Fruit fly (Drosophila melanogaster) whole organism, embryonic: ENCODE data around the gene CG10862.

Experiments used
- Adf1 ChIP-seq: fragments of 200-800 bp; sonication (Bioruptor generic); IDR thresholded peaks from 2 replicates; pipeline ENCODE4 v1.3.6; 2022; ENCODE audit warnings: missing biosample characterization, missing genetic modification characterization
- Antp ChIP-seq: fragments of 200-800 bp; sonication (Bioruptor generic); optimal IDR thresholded peaks from 3 replicates; lab custom pipeline; 2016; ENCODE audit warnings: missing biosample characterization, missing genetic modification characterization
- Atf-2 ChIP-seq: fragments of 200-800 bp; sonication (Bioruptor generic); optimal IDR thresholded peaks from 2 replicates; lab custom pipeline; 2016; ENCODE audit warnings: missing biosample characterization, missing genetic modification characterization
- Atf3 ChIP-seq: fragments of 200-800 bp; sonication (Bioruptor generic); optimal IDR thresholded peaks from 3 replicates; lab custom pipeline; 2016; ENCODE audit warnings: missing biosample characterization, missing genetic modification characterization
- CG10321 ChIP-seq: fragments of 200-800 bp; sonication (Bioruptor generic); IDR thresholded peaks from 2 replicates; pipeline ENCODE4 v1.3.6; 2022; ENCODE audit warnings: missing biosample characterization, missing genetic modification characterization
- CG11560 ChIP-seq: fragments of 200-800 bp; sonication (Bioruptor generic); IDR thresholded peaks from 3 replicates; pipeline ENCODE4 v1.3.6; 2022; ENCODE audit warnings: missing biosample characterization, missing genetic modification characterization
- CG11696 ChIP-seq: fragments of 200-800 bp; sonication (Bioruptor generic); IDR thresholded peaks from 2 replicates; pipeline ENCODE4 v1.3.6; 2022; ENCODE audit warnings: missing biosample characterization, missing genetic modification characterization
- CG12071 ChIP-seq: fragments of 200-800 bp; sonication (Bioruptor generic); optimal IDR thresholded peaks from 3 replicates; lab custom pipeline; 2018; ENCODE audit warnings: missing biosample characterization, mild to moderate bottlenecking, missing genetic modification characterization
- CG12391 ChIP-seq: fragments of 200-800 bp; sonication (Bioruptor generic); optimal IDR thresholded peaks from 3 replicates; lab custom pipeline; 2018; ENCODE audit warnings: missing biosample characterization, mild to moderate bottlenecking, missing genetic modification characterization, moderate library complexity
- CG12942 ChIP-seq: fragments of 200-800 bp; sonication (Bioruptor generic); optimal IDR thresholded peaks from 3 replicates; lab custom pipeline; 2016; ENCODE audit warnings: missing biosample characterization, missing genetic modification characterization
- CG1602 ChIP-seq: fragments of 200-800 bp; sonication (Bioruptor generic); optimal IDR thresholded peaks from 3 replicates; lab custom pipeline; 2016; ENCODE audit warnings: missing biosample characterization, missing genetic modification characterization
- CG1647 ChIP-seq: fragments of 200-800 bp; sonication (Bioruptor generic); optimal IDR thresholded peaks from 3 replicates; lab custom pipeline; 2016; ENCODE audit warnings: missing biosample characterization, missing genetic modification characterization
- CG16815 ChIP-seq: fragments of 200-800 bp; sonication (Bioruptor generic); optimal IDR thresholded peaks from 3 replicates; lab custom pipeline; 2017; ENCODE audit warnings: missing biosample characterization, mild to moderate bottlenecking, missing genetic modification characterization
- CG17829 ChIP-seq: fragments of 200-800 bp; optimal IDR thresholded peaks from 2 replicates; lab custom pipeline; 2019; ENCODE audit warnings: missing biosample characterization, mild to moderate bottlenecking, missing genetic modification characterization, moderate library complexity
- CG18476 ChIP-seq: fragments of 200-800 bp; sonication (Bioruptor generic); optimal IDR thresholded peaks from 2 replicates; lab custom pipeline; 2016; ENCODE audit warnings: missing biosample characterization, mild to moderate bottlenecking, missing genetic modification characterization
- CG18599 ChIP-seq: fragments of 200-800 bp; sonication (Bioruptor generic); optimal IDR thresholded peaks from 3 replicates; lab custom pipeline; 2017; ENCODE audit warnings: missing biosample characterization, missing genetic modification characterization, mild to moderate bottlenecking, moderate library complexity, missing genetic modification reagents
- CG18619 ChIP-seq: fragments of 200-800 bp; sonication (Bioruptor generic); optimal IDR thresholded peaks from 3 replicates; lab custom pipeline; 2017; ENCODE audit warnings: missing biosample characterization, mild to moderate bottlenecking, missing genetic modification characterization
- CG2678 ChIP-seq: fragments of 200-800 bp; sonication (Bioruptor generic); optimal IDR thresholded peaks from 3 replicates; lab custom pipeline; 2019; ENCODE audit warnings: missing biosample characterization, mild to moderate bottlenecking, missing genetic modification characterization, moderate library complexity
- CG2875 ChIP-seq: fragments of 200-800 bp; sonication (Bioruptor generic); optimal IDR thresholded peaks from 2 replicates; lab custom pipeline; 2017; ENCODE audit warnings: missing biosample characterization, mild to moderate bottlenecking, missing genetic modification characterization, missing genetic modification reagents
- CG32767 ChIP-seq: fragments of 200-800 bp; sonication (Bioruptor generic); IDR thresholded peaks from 2 replicates; pipeline ENCODE4 v1.3.6; 2022; ENCODE audit warnings: missing biosample characterization, missing genetic modification characterization
- CG34422 ChIP-seq: fragments of 200-800 bp; sonication (Bioruptor generic); IDR thresholded peaks from 3 replicates; pipeline ENCODE4 v1.3.6; 2022; ENCODE audit warnings: missing biosample characterization, missing genetic modification characterization
- CG3726 ChIP-seq: fragments of 200-800 bp; sonication (Bioruptor generic); IDR thresholded peaks from 3 replicates; pipeline ENCODE4, ENCODE4 v1.3.6; 2022; ENCODE audit warnings: missing biosample characterization, missing genetic modification characterization
- CG4360 ChIP-seq: fragments of 200-800 bp; sonication (Bioruptor generic); IDR thresholded peaks from 2 replicates; pipeline ENCODE4 v1.3.6; 2022; ENCODE audit warnings: missing biosample characterization, missing genetic modification characterization
- CG7372 ChIP-seq: fragments of 200-800 bp; sonication (Bioruptor generic); IDR thresholded peaks from 2 replicates; pipeline ENCODE4 v1.3.6; 2022; ENCODE audit warnings: missing biosample characterization, missing genetic modification characterization
- CG7556 ChIP-seq: fragments of 200-800 bp; sonication (Bioruptor generic); optimal IDR thresholded peaks from 2 replicates; lab custom pipeline; 2017; ENCODE audit warnings: missing biosample characterization, mild to moderate bottlenecking, missing genetic modification characterization
- CG7928 ChIP-seq: fragments of 200-800 bp; sonication (Bioruptor generic); optimal IDR thresholded peaks from 2 replicates; lab custom pipeline; 2017; ENCODE audit warnings: missing biosample characterization, mild to moderate bottlenecking, missing genetic modification characterization
- CG7963 ChIP-seq: fragments of 200-800 bp; sonication (Bioruptor generic); IDR thresholded peaks from 3 replicates; pipeline ENCODE4 v1.3.6; 2022; ENCODE audit warnings: missing biosample characterization, missing genetic modification characterization; ENCODE audit not compliant: partially characterized antibody
- CG7987 ChIP-seq: fragments of 200-800 bp; sonication (Bioruptor generic); optimal IDR thresholded peaks from 2 replicates; lab custom pipeline; 2018; ENCODE audit warnings: missing biosample characterization, mild to moderate bottlenecking, missing genetic modification characterization, moderate library complexity
- CG8924 ChIP-seq: fragments of 200-800 bp; optimal IDR thresholded peaks from 3 replicates; lab custom pipeline; 2019; ENCODE audit warnings: missing biosample characterization, mild to moderate bottlenecking, missing genetic modification characterization, moderate library complexity
- CG9609 ChIP-seq: fragments of 200-800 bp; sonication (Bioruptor generic); optimal IDR thresholded peaks from 3 replicates; lab custom pipeline; 2016; ENCODE audit warnings: missing biosample characterization, missing genetic modification characterization
- ERR ChIP-seq: fragments of 200-800 bp; sonication (Bioruptor generic); optimal IDR thresholded peaks from 2 replicates; lab custom pipeline; 2016; ENCODE audit warnings: missing biosample characterization, missing genetic modification characterization
- H2.0 ChIP-seq: fragments of 200-800 bp; sonication (Bioruptor generic); IDR thresholded peaks from 2 replicates; pipeline ENCODE4 v1.3.6; 2022; ENCODE audit warnings: missing biosample characterization, missing genetic modification characterization
- Hr3 ChIP-seq: fragments of 200-800 bp; sonication (Bioruptor generic); optimal IDR thresholded peaks from 3 replicates; lab custom pipeline; 2016; ENCODE audit warnings: missing biosample characterization, missing genetic modification characterization
- Hr78 ChIP-seq, 2 experiments: fragments of 200-800 bp in 1 of 2; fragments of >200 bp in 1 of 2; sonication (Bioruptor generic) in 1 of 2; optimal IDR thresholded peaks; 2 replicates each; lab custom pipeline; 2017 to 2019; ENCODE audit warnings: missing biosample characterization in 2 of 2, missing genetic modification characterization in 2 of 2, mild to moderate bottlenecking in 1 of 2, moderate library complexity in 1 of 2
- Mrtf ChIP-seq: fragments of 200-800 bp; sonication (Bioruptor generic); IDR thresholded peaks from 3 replicates; pipeline ENCODE4 v1.3.6; 2022; ENCODE audit warnings: missing biosample characterization, missing genetic modification characterization
- Nf-YA ChIP-seq: fragments of 200-800 bp; sonication (Bioruptor generic); IDR thresholded peaks from 2 replicates; pipeline ENCODE4 v1.3.6; 2022; ENCODE audit warnings: missing biosample characterization, missing genetic modification characterization
- Rfx ChIP-seq: fragments of 200-800 bp; sonication (Bioruptor generic); IDR thresholded peaks from 2 replicates; pipeline ENCODE4 v1.3.6; 2022; ENCODE audit warnings: missing biosample characterization, missing genetic modification characterization
- TFAM ChIP-seq: fragments of 200-800 bp; sonication (Bioruptor generic); optimal IDR thresholded peaks from 2 replicates; lab custom pipeline; 2017; ENCODE audit warnings: missing biosample characterization, missing genetic modification characterization, inconsistent platforms
- aop ChIP-seq: fragments of 200-800 bp; sonication (Bioruptor generic); IDR thresholded peaks from 2 replicates; pipeline ENCODE4 v1.3.6; 2022; ENCODE audit warnings: missing biosample characterization, missing genetic modification characterization
- caup ChIP-seq: fragments of 200-800 bp; sonication (Bioruptor generic); optimal IDR thresholded peaks from 3 replicates; lab custom pipeline; 2017; ENCODE audit warnings: missing biosample characterization, mild to moderate bottlenecking, missing genetic modification characterization, moderate library complexity; ENCODE audit not compliant: severe bottlenecking
- cwo ChIP-seq: fragments of 200-800 bp; sonication (Bioruptor generic); optimal IDR thresholded peaks from 3 replicates; lab custom pipeline; 2017; ENCODE audit warnings: missing biosample characterization, missing genetic modification characterization, mild to moderate bottlenecking, moderate library complexity, missing genetic modification reagents
- disco-r ChIP-seq: fragments of 200-800 bp; sonication (Bioruptor generic); optimal IDR thresholded peaks from 2 replicates; lab custom pipeline; 2016; ENCODE audit warnings: missing biosample characterization, missing genetic modification characterization
- emc ChIP-seq: fragments of 200-800 bp; sonication (Bioruptor generic); optimal IDR thresholded peaks from 2 replicates; lab custom pipeline; 2016; ENCODE audit warnings: missing biosample characterization, missing genetic modification characterization
- exex ChIP-seq: fragments of 200-800 bp; sonication (Bioruptor generic); optimal IDR thresholded peaks from 4 replicates; lab custom pipeline; 2018; ENCODE audit warnings: missing biosample characterization, mild to moderate bottlenecking, missing genetic modification characterization, moderate library complexity
- fd102C ChIP-seq: fragments of 200-800 bp; sonication (Bioruptor generic); optimal IDR thresholded peaks from 2 replicates; lab custom pipeline; 2018; ENCODE audit warnings: missing biosample characterization, mild to moderate bottlenecking, missing genetic modification characterization, moderate library complexity
- fru ChIP-seq: fragments of >200 bp; optimal IDR thresholded peaks from 2 replicates; lab custom pipeline; 2017
- gce ChIP-seq: fragments of 200-800 bp; sonication (Bioruptor generic); IDR thresholded peaks from 3 replicates; pipeline ENCODE4 v1.3.6; 2022; ENCODE audit warnings: missing biosample characterization, missing genetic modification characterization
- gsb-n ChIP-seq: fragments of 200-800 bp; sonication (Bioruptor generic); optimal IDR thresholded peaks from 3 replicates; lab custom pipeline; 2018; ENCODE audit warnings: missing biosample characterization, mild to moderate bottlenecking, missing genetic modification characterization
- p53 ChIP-seq: fragments of 200-800 bp; sonication (Bioruptor generic); optimal IDR thresholded peaks from 2 replicates; lab custom pipeline; 2016; ENCODE audit warnings: missing biosample characterization, missing genetic modification characterization
- sob ChIP-seq: fragments of 200-800 bp; sonication (Bioruptor generic); IDR thresholded peaks from 2 replicates; pipeline ENCODE4 v1.3.6; 2022; ENCODE audit warnings: missing biosample characterization, missing genetic modification characterization
- twi ChIP-seq: fragments of 200-800 bp; optimal IDR thresholded peaks from 2 replicates; lab custom pipeline; 2019; ENCODE audit warnings: missing biosample characterization, mild to moderate bottlenecking, missing genetic modification characterization, moderate library complexity

The CG10862 gene

DNA sequence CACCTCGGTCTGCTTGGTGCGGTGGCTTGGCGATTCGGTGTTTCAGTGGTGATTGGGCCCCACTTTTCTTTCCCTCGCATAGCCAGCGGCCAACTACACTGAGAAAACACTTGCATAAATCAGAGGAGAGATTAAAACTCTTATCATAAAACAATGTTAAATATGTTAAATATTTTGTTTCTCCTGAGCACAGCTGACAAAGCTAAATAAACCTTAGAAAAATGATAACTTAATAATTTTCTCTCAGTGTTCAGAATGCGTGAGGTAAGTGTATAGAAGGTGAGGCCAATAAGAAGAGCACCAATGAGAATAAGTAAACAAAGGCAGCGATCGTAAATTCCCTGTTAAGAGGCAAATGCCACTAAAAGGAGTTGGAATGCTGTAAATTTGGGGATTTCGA, 37.3 kb downstream of the CG10862 start (continued):
- TF ChIP-seq CG12391 (tag; lab: Kevin White, UChicago), result peak; percentile 91
- peak; percentile 64 for TF ChIP-seq CG12942 (GFP tag; lab: Kevin White, UChicago)
- TF ChIP-seq CG17829 (tag; lab: Kevin White, UChicago), result peak; percentile 92
- no peak for TF ChIP-seq CG10321 (GFP tag; lab: Robert Waterston, UW)
- peak; percentile 60 for TF ChIP-seq fd102C
- TF ChIP-seq CG7987 (GFP tag; lab: Kevin White, UChicago), result peak; percentile 52
- TF ChIP-seq sob (GFP tag; lab: Robert Waterston, UW), result peak; percentile 67; the same call in 1 of the 2 replicates
- peak; percentile 45 for TF ChIP-seq Rfx (GFP tag; lab: Robert Waterston, UW)
- TF ChIP-seq Hr78 (GFP tag; optimal IDR thresholded peaks at IDR 0.05; lab: Kevin White, UChicago), result peak in 1 of 2 experiments; percentile 35
- TF ChIP-seq gsb-n (tag; lab: Kevin White, UChicago), result peak; percentile 93
- TF ChIP-seq CG18476 (GFP tag; lab: Kevin White, UChicago), result peak; percentile 58
- TF ChIP-seq CG34422 (GFP tag; lab: Robert Waterston, UW), result peak; percentile 76
- peak; percentile 59 for TF ChIP-seq CG18619 (GFP tag; lab: Kevin White, UChicago)
- no peak for TF ChIP-seq Adf1 (GFP tag; lab: Robert Waterston, UW)
- peak; percentile 67; the same call in 1 of the 3 replicates for TF ChIP-seq gce (GFP tag; lab: Robert Waterston, UW)
- TF ChIP-seq CG16815 (GFP tag; lab: Kevin White, UChicago), result peak; percentile 89
- TF ChIP-seq CG18599, result peak; percentile 61
- peak; percentile 80 for TF ChIP-seq Atf-2 (GFP tag; lab: Kevin White, UChicago)
- TF ChIP-seq fru (lab: Kevin White, UChicago), result no peak
- peak; percentile 18 for TF ChIP-seq CG7928 (GFP tag; lab: Kevin White, UChicago)
- peak; percentile 6 for TF ChIP-seq p53 (GFP tag; lab: Kevin White, UChicago)
- peak; percentile 8 for TF ChIP-seq CG12071 (GFP tag; lab: Kevin White, UChicago)
- peak; percentile 64 for TF ChIP-seq CG1647
- TF ChIP-seq CG11696 (GFP tag; lab: Robert Waterston, UW), result peak; percentile 50
- TF ChIP-seq CG7372 (GFP tag; lab: Robert Waterston, UW), result 0 out of 2 replicates have a peak, but pooled peaks have one; percentile 13
- peak; percentile 74 for TF ChIP-seq H2.0 (GFP tag; lab: Robert Waterston, UW)
- TF ChIP-seq CG11560 (tag; lab: Robert Waterston, UW), result peak; percentile 63; the same call in 1 of the 3 replicates
- peak; percentile 29 for TF ChIP-seq ERR (GFP tag; lab: Kevin White, UChicago)
- peak; percentile 82; the same call in 2 of the 3 replicates for TF ChIP-seq CG3726 (GFP tag; lab: Robert Waterston, UW)
- peak; percentile 82 for TF ChIP-seq CG2875 (GFP tag; lab: Kevin White, UChicago)
- peak; percentile 67 for TF ChIP-seq CG4360 (GFP tag; lab: Robert Waterston, UW)
- peak; percentile 59 for TF ChIP-seq Antp (GFP tag; lab: Kevin White, UChicago)
- 0 out of 3 replicates have a peak, but pooled peaks have one; percentile 51 for TF ChIP-seq Mrtf
- peak; percentile 69 for TF ChIP-seq CG7556 (GFP tag; lab: Kevin White, UChicago)
- peak; percentile 88 for TF ChIP-seq CG8924 (tag; lab: Kevin White, UChicago)
- TF ChIP-seq disco-r (GFP tag; lab: Kevin White, UChicago), result peak; percentile 27
- peak; percentile 70 for TF ChIP-seq Nf-YA (GFP tag; lab: Robert Waterston, UW)
- TF ChIP-seq CG1602 (GFP tag; lab: Kevin White, UChicago), result peak; percentile 84
- peak; percentile 74 for TF ChIP-seq twi (tag; lab: Kevin White, UChicago)
- peak; percentile 80 for TF ChIP-seq CG9609 (GFP tag; lab: Kevin White, UChicago)
- peak; percentile 83 for TF ChIP-seq Atf3
- TF ChIP-seq CG7963, result no peak
- TF ChIP-seq aop, result no peak
- peak; percentile 34; the same call in 1 of the 2 replicates for TF ChIP-seq CG32767 (GFP tag; lab: Robert Waterston, UW)
- peak; percentile 37 for TF ChIP-seq TFAM (GFP tag; lab: Kevin White, UChicago)
- no peak for TF ChIP-seq cwo (GFP tag; lab: Kevin White, UChicago)
- TF ChIP-seq emc (GFP tag; lab: Kevin White, UChicago), result peak; percentile 1
- TF ChIP-seq Hr3, result peak; percentile 79
- no peak for TF ChIP-seq exex (tag; lab: Kevin White, UChicago)
- TF ChIP-seq caup (GFP tag; lab: Kevin White, UChicago), result peak; percentile 10
- peak; percentile 71 for TF ChIP-seq CG2678 (tag; lab: Kevin White, UChicago)
